Fruit fly (Drosophila melanogaster) whole organism, pupa: ENCODE results near the gene CG32832.

Experiments used
- CG15710 ChIP-seq: fragments of 200-800 bp; sonication (Bioruptor generic); optimal IDR thresholded peaks from 2 replicates; lab custom pipeline; 2018; ENCODE audit warnings: missing biosample characterization, mild to moderate bottlenecking, missing genetic modification characterization, moderate library complexity
- CG34367 ChIP-seq: fragments of 200-800 bp; sonication (Bioruptor generic); optimal IDR thresholded peaks from 2 replicates; lab custom pipeline; 2018; ENCODE audit warnings: missing biosample characterization, mild to moderate bottlenecking, missing genetic modification characterization
- rn ChIP-seq: fragments of 200-800 bp; sonication (Bioruptor generic); IDR thresholded peaks from 2 replicates; pipeline ENCODE4 v1.3.6; 2022; ENCODE audit warnings: missing biosample characterization, missing genetic modification characterization

- TF ChIP-seq CG34367 (tag; lab: Kevin White, UChicago) (no peak), rn (GFP tag; lab: Robert Waterston, UW) (no peak), CG15710 (tag; lab: Kevin White, UChicago) (no peak)
These were observed 31.1 kb downstream of the CG32832 start for dm6 chr2L:16847948-16848347.
